Worm (Caenorhabditis elegans) whole organism, L3 larva: Measurements from ENCODE around the gene F49C5.11.

Experiments
- ceh-9 ChIP-seq: sonication (generic microtip); optimal IDR thresholded peaks from 2 replicates; lab custom pipeline; 2018; ENCODE audit warnings: missing biosample characterization, missing genetic modification characterization
- egl-27 ChIP-seq: sonication (generic microtip); optimal IDR thresholded peaks from 4 replicates; lab custom pipeline; 2017; ENCODE audit warnings: missing biosample characterization, missing genetic modification reagents, missing genetic modification characterization
- elt-2 ChIP-seq: sonication (generic microtip); optimal IDR thresholded peaks from 2 replicates; lab custom pipeline; 2016; ENCODE audit warnings: missing genetic modification reagents, mild to moderate bottlenecking, missing genetic modification characterization, missing compliant biosample characterization
- fkh-10 ChIP-seq: sonication (generic microtip); optimal IDR thresholded peaks from 2 replicates; lab custom pipeline; 2017; ENCODE audit warnings: missing biosample characterization, missing genetic modification reagents, missing genetic modification characterization
- lin-15B ChIP-seq: fragments of 150-350 bp; optimal IDR thresholded peaks from 2 replicates; lab custom pipeline; 2014; ENCODE audit warnings: missing biosample characterization, missing genetic modification characterization
- lin-39 ChIP-seq: fragments of 150-350 bp; optimal IDR thresholded peaks from 2 replicates; lab custom pipeline; 2018; ENCODE audit warnings: missing biosample characterization, missing genetic modification reagents, missing genetic modification characterization
- nhr-77 ChIP-seq: fragments of 150-350 bp; optimal IDR thresholded peaks from 2 replicates; lab custom pipeline; 2014; ENCODE audit warnings: missing biosample characterization, missing genetic modification characterization
- pqm-1 ChIP-seq: fragments of 150-350 bp; optimal IDR thresholded peaks from 2 replicates; lab custom pipeline; 2017; ENCODE audit warnings: missing biosample characterization, missing genetic modification characterization, inconsistent platforms

ce11 chrII:12547547-12547946 is 8.1 kb upstream of the F49C5.11 start, which contains the start of gene F49C5.16:
- TF ChIP-seq elt-2 (tag; lab: Kevin White, UChicago) (no peak), nhr-77 (tag; lab: Kevin White, UChicago) (no peak), ceh-9 (tag; lab: Kevin White, UChicago) (no peak), fkh-10 (GFP tag; lab: Kevin White, UChicago) (no peak), pqm-1 (tag; lab: Kevin White, UChicago) (no peak), egl-27 (tag; lab: Kevin White, UChicago) (no peak), lin-39 (tag; lab: Kevin White, UChicago) (no peak), lin-15B (tag; lab: Kevin White, UChicago) (no peak)
